Worm (Caenorhabditis elegans) whole organism, mixed stage, embryonic: ENCODE data around the gene E02H4.2.

Experiments used
- ces-1 ChIP-seq: fragments of 150-350 bp; optimal IDR thresholded peaks from 2 replicates; lab custom pipeline; 2014; ENCODE audit warnings: missing biosample characterization, missing genetic modification reagents, missing genetic modification characterization
- cnd-1 ChIP-seq: fragments of 200-800 bp; sonication (Bioruptor generic); optimal IDR thresholded peaks from 2 replicates; lab custom pipeline; 2018; ENCODE audit warnings: mild to moderate bottlenecking, missing genetic modification characterization, missing compliant biosample characterization
- elt-3 ChIP-seq: fragments of 150-350 bp; optimal IDR thresholded peaks from 2 replicates; lab custom pipeline; 2014; ENCODE audit warnings: missing biosample characterization, missing genetic modification characterization
- flh-1 ChIP-seq: fragments of 200-800 bp; sonication (Bioruptor generic); optimal IDR thresholded peaks from 2 replicates; lab custom pipeline; 2018; ENCODE audit warnings: mild to moderate bottlenecking, missing genetic modification characterization, moderate library complexity, missing compliant biosample characterization
- lin-13 ChIP-seq: fragments of 150-350 bp; optimal IDR thresholded peaks from 2 replicates; lab custom pipeline; 2014; ENCODE audit warnings: missing biosample characterization, missing genetic modification characterization
- mab-5 ChIP-seq: fragments of 150-350 bp; optimal IDR thresholded peaks from 2 replicates; lab custom pipeline; 2014; ENCODE audit warnings: missing biosample characterization, missing genetic modification characterization
- nhr-237 ChIP-seq: fragments of 150-350 bp; optimal IDR thresholded peaks from 2 replicates; lab custom pipeline; 2014; ENCODE audit warnings: missing biosample characterization, missing genetic modification characterization
- nhr-28 ChIP-seq: fragments of 150-350 bp; optimal IDR thresholded peaks from 2 replicates; lab custom pipeline; 2014; ENCODE audit warnings: missing biosample characterization, missing genetic modification characterization
- nhr-76 ChIP-seq: sonication (generic microtip); optimal IDR thresholded peaks from 2 replicates; lab custom pipeline; 2017; ENCODE audit warnings: missing biosample characterization, missing genetic modification characterization
- pha-4 ChIP-seq: fragments of 150-350 bp; optimal IDR thresholded peaks from 2 replicates; lab custom pipeline; 2018; ENCODE audit warnings: missing biosample characterization, missing genetic modification reagents, missing genetic modification characterization
- sem-2 ChIP-seq: fragments of 200-800 bp; sonication (Bioruptor generic); optimal IDR thresholded peaks from 2 replicates; lab custom pipeline; 2018; ENCODE audit warnings: mild to moderate bottlenecking, missing genetic modification characterization, missing compliant biosample characterization
- snpc-4 ChIP-seq: fragments of 150-350 bp; optimal IDR thresholded peaks from 2 replicates; lab custom pipeline; 2014; ENCODE audit warnings: missing biosample characterization, missing genetic modification characterization
- unc-62 ChIP-seq: fragments of 150-350 bp; optimal IDR thresholded peaks from 2 replicates; lab custom pipeline; 2014; ENCODE audit warnings: missing biosample characterization, missing genetic modification reagents, missing genetic modification characterization
- ztf-11 ChIP-seq: fragments of 150-350 bp; optimal IDR thresholded peaks from 2 replicates; lab custom pipeline; 2014; ENCODE audit warnings: missing biosample characterization, missing genetic modification characterization

ce11 chrX:14311583-14311982 is 30.2 kb upstream of the E02H4.2 start, which contains the start of gene mgrn-1:
- TF ChIP-seq nhr-237 (tag; lab: Kevin White, UChicago) (no peak), lin-13 (tag; lab: Kevin White, UChicago) (no peak), nhr-28 (tag; lab: Kevin White, UChicago) (no peak), unc-62 (no peak), ztf-11 (tag; lab: Kevin White, UChicago) (no peak), sem-2 (GFP tag; lab: Kevin White, UChicago) (no peak), pha-4 (tag; lab: Kevin White, UChicago) (no peak), elt-3 (tag; lab: Kevin White, UChicago) (no peak), flh-1 (GFP tag; lab: Kevin White, UChicago) (no peak), mab-5 (no peak), snpc-4 (tag; lab: Kevin White, UChicago) (no peak), ces-1 (GFP tag; lab: Kevin White, UChicago) (no peak), nhr-76 (tag; lab: Kevin White, UChicago) (no peak), cnd-1 (tag; lab: Kevin White, UChicago) (no peak)
